Fruit fly (Drosophila melanogaster) whole organism, larva: ENCODE results near the gene Fpgs2.

Source experiments
- noc ChIP-seq: fragments of 200-800 bp; sonication (Bioruptor generic); optimal IDR thresholded peaks from 3 replicates; lab custom pipeline; 2019; ENCODE audit warnings: missing biosample characterization, mild to moderate bottlenecking, missing genetic modification characterization, moderate library complexity

Gene Fpgs2

DNA sequence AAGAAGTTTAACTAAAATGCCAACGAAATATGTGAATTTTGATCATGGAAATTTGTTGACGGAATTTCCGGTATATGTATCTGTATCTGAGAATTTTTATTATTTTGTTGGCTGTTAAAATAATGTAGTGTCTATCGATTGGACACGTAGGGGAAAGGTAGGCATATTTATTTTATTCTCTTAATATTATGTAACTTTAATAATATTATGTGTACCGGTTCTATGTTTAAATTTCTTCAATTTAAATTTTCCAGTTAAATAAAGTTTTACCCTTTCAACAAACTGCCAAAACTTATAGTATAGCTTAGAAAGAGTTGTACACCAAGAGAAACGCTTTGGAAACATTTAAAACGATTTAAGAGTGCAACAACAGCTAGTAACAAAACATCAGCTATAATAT is at the start of gene Fpgs2:
Gene Fpgs2 (minus strand): TSS at position 101 of the 400 bp plus-strand sequence.
- no peak for TF ChIP-seq noc (tag; lab: Kevin White, UChicago)

DNA sequence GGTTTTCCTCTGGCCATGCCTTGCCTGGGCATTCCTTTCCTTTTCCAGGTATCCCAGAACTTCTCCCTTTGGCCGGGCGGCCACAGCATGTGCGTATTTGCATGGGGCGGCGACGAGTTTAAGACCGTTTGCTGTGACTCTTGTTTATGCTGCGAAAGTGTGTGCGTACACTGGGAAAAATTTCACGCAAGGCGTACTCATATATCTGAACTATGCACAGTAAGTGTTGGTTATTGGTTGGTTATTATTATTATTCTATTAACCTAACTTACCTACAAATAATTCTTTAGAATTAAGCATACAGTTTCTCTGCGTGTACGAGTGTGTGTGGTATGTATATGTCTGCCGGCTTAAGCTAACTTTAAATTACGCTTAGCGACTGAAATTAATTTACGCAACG is 28.0 kb upstream of the Fpgs2 start:
- TF ChIP-seq noc (tag; lab: Kevin White, UChicago): no peak

DNA sequence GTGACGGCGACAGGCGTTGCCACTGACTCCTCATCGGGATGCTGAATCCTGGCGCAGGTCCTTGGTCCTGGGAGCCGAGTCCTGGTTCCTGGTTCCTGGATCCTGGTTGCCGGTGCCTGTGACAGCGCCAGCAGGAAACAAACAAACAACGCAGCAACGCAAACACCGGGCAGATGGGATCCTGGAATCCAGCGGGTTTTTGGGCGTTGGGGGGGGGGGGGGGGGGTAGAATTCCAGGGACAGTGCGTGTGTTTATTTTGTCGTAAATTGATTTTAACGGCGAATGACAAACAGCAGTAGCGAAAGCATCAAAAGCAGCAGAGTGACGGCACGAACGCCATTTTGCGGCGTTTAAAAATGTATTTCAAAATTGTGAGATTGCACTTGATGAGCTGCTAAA is 26.2 kb upstream of the Fpgs2 start:
- no peak for TF ChIP-seq noc (tag; lab: Kevin White, UChicago)

DNA sequence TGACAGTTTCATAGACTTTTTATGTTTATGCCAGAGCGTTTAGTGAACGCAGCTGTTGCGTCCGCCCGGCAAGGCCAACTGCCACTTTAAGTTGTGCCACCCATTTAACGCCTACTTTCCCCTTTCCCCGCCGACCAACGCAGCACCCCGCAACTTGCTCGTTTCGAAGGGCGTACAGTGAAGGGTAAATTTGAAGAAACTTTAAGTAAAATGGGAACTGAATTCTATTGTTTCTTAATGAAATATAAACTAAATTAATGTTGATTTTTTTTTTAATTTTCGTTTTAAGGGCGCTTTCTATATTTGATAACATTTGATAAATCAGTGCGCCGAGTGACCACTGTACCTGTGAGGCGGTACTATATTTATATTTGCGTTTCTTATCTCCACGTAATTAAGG is 24.7 kb upstream of the Fpgs2 start:
- no peak for TF ChIP-seq noc (tag; lab: Kevin White, UChicago)

DNA sequence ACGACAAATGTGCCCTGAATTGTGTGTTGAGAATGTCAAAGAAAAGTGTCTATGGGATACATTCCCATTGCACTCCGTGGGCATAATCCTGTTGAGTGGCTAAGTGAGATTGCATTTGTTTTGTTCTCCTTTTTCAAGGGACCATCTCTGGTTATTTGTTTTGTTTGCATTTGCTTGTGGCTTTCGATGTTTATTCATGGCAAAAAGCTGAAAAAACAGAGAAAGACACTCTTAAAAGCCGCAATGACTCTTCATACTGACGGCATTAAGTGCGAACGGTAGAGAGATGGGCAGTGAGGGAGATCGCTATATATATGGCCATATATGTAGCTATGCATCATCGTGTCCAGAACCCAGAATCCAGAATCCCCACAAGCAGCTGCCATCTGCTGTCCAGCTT is 21.7 kb upstream of the Fpgs2 start:
- no peak for TF ChIP-seq noc (tag; lab: Kevin White, UChicago)

DNA sequence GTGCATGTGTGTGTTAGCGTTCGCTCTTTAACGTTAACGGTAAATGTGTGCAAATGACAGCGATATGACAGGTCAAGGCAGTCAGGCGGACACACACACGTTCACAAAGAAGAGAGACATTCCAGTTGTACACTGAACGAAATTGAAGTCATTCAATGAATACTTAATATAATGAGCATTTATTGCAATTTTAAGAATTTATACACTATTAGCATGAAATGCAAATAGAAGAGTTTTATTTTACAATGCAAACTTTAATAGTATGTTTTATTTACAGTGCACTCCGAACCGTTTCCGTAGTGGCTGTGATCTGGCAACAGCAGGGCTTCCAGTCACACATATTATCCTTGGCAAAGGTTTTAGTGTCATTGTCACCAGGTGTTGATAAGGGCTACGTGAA is 20.9 kb upstream of the Fpgs2 start:
- no peak for TF ChIP-seq noc (tag; lab: Kevin White, UChicago)

DNA sequence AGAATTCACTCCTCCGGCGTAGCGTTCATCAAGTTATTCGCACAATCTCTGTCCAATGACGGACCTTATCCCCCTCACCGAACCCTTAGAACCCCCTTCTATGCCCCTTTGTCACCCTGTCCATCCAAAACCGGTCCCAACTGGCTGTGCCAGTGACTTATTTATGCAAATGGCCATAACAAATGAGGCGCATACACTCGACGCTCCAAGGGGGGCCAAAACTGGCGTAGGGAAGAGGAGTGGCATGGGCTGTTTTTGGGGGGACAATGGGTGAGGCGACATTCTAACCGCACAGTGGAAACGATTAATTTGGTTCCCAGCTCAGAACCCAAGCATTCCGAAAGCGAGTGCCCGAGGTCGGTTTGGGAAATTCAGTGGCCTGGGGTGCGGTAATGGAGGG is 19.6 kb upstream of the Fpgs2 start:
- no peak for TF ChIP-seq noc (tag; lab: Kevin White, UChicago)

DNA sequence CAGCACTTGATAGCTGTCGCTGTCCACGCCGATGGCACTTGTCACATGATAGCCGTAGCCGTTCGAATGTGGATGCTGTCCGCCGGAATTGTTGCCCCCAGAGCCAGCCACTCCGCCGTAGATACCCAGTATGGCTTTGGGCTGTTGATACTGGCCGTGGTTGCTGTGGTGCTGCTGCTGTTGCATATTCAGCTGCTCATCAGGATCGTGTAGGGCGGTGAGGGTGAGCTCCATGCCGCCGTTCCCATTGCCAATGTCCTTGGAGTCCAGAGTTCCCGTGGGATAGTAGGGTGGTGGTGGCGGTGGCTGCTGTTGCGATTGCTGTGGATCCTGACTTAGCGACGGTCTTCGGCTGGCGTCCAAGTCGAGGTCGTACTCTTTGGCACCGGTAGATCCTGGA is 2.8 kb upstream of the Fpgs2 start:
- TF ChIP-seq noc (tag; lab: Kevin White, UChicago): no peak

DNA sequence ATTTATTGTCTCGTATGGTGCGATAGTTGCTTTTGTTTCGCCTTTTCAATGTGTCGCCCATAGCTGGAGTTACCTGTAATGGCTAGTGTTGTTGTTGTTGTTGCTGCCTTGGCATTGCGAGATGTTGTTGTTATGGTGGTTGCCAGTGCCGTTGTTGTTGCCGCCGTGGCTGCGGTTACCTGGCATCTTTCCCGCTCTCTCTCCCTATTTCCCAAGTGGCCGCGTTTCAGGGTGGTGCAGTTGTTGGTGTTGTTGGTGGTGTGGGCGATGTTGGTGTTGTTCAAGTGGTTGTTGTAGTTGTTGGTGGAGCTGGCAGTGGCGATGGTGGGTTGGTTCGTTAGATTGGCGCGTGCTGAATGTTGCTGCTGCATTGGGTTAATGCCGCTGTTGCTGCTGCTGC is 567 bp upstream of the Fpgs2 start:
- no peak for TF ChIP-seq noc (tag; lab: Kevin White, UChicago)

DNA sequence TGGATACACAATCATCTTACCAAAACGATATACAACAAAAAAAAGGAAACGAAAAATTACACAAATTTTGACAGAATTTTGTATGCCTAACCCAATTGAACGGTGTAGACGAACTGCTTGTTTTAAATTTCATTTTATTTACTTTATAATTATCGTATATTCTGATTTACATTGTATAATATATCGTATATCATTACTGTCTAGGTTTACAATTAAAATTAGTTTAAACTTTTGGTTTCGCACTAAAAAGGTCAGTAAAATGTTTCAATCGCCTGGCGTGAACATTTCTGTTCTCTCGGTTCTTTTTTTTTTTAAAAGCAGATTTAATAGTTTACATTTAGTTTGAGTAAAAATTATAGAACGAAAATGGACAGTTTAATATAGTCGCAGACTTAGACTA is 11.3 kb downstream of the Fpgs2 start, which contains the start of gene capu:
Gene capu (minus strand): TSS at position 101 of the 400 bp plus-strand sequence.
- no peak for TF ChIP-seq noc (tag; lab: Kevin White, UChicago)

DNA sequence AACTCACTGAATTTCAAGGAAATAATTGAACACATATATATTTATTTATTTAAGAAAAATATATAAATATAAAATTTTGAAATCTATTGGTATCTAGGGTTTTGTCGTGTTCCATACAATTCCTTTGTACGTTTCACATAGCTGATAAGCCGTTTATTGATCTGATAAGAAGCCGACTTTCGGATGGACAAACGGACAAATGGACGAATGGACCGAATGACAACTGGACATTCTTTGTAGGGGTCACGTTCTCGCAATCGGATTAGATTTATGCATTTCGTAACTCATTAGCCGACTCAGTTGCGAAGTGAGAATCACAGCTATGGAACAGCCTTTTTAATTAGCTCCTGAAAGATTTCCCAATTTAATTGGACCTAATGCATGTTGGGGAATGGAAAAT is 16.6 kb downstream of the Fpgs2 start:
- TF ChIP-seq noc (tag; lab: Kevin White, UChicago): no peak

DNA sequence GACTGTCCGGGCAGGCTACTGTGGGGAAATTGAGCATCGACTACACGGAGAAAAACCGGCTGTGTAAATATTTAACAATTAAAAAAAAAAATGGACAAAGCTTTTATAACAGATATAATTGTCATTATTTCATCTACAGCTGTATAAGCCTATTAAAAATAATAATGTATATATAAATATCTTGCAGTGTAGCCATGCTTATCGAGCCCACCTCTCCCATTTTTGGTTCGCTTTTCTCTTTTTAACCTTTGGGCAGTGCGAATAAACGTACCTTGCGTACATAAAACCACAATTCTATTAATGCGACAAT is 17.3 kb downstream of the Fpgs2 start:
- peak; percentile 87 for TF ChIP-seq noc (tag; lab: Kevin White, UChicago)

DNA sequence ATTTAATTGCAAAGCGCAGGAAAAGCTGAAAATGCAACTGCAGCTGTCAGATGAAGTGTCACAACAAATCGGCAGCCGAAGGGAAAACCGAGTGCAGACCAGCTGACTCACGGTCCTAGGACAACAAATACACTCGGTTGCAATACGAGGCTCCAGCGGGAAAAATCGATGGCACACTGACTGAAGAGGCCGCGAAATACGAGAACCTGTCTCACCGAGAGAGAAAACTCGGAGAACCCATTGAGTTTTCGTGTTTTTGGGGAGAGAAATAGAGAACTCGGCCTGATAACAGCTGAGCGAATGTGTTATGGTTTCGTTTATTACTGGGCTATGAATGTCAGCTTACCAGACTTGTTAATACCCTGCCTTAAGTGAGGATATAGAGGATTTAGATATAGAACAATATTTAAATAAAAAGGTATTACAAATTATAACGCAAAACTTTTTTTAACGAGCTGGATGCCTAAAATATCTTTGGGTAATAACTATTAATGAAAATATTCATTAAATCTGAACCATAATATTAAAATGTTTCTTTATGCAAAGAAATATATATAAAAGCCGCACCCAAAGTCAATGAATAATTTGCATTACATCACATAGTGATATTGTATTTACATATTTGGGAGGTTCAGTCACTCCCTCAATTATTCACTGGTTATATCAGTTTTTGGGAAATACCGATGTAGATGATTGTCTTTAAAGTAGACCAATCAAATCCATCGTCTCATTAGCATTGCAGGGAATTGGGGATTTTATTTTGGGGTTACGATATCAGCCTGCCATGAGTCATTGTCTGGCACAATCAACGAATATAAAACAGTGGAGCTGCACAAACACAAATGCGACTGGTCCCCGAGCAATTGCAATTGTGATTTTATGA is 17.9 kb downstream of the Fpgs2 start:
- peak; percentile 34 for TF ChIP-seq noc (tag; lab: Kevin White, UChicago)

DNA sequence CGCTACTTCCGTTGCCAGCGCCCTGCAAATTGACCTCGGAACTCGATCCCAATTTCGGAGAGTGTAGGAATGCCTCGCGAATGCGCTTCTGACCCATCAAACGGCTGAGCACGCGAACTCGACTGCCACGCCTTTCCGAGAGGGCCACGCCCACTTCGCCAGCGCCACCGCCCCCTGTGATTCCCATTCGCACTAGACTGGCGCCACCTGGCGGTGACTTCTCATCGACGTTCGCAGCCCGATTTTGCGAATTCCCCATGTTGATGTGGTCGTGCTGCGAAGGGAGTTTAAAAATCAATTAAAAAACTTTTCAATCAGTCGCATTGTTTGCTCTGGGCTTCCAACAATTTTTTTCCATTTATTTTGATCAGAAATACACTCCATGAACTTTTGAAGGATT is 20.8 kb downstream of the Fpgs2 start:
- TF ChIP-seq noc (tag; lab: Kevin White, UChicago): no peak

DNA sequence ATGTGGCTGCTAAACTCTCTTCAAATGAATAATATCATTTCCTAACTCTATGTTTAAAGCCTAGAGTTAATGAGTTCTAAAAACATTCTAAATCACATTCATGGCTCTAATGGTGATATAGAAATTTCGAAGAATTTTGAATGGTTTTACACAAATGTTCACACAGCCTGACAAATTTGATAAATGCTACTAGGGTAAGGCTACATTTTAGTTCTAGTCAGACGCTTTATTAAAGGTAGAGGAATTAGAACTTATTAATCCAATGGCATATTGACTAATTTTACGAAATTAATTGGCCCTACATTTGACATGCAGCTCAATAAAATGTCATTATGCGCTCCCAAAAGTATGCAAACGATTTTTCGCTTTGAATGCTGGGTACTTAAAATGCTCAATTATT is 24.2 kb downstream of the Fpgs2 start:
- TF ChIP-seq noc (tag; lab: Kevin White, UChicago): no peak

DNA sequence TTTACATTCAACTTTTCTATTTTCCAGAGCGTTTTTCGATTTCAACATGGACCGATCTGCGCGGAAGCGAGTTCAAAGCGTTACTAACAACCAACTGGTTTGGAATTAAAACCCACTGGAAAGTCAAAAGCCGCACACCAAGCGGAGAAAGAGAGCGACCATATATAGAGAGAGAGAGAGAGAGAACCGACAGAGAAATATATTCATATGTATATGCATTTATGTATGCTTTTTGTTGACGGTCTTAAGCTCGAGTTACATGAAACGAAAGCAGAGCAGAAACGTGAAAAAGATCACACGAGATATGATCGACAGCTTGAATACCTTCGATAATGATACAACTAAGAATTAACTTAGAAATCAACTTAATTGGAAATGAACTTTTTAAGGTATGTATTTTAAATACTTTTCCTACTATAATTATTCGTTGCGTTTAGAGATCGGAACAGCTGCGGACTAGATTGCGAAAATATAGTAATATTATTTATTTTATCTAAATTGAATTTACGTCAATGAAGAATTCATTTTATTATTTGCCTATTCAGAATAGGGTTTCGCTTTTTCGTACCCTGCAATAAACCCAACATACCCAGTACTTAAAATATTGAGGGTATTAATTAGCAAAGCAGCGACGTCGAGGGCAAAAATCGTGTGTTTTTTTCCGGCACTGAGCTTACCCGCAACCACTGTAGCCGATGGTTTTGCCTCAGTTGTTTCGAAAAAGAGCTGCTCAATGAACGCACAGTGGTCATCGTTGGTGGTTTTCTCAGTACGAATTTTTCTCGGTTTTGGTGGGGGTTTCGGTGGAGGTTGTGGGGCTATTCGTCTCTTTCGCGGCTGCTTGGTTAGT is 25.1 kb downstream of the Fpgs2 start:
- peak; percentile 39 for TF ChIP-seq noc (tag; lab: Kevin White, UChicago)

DNA sequence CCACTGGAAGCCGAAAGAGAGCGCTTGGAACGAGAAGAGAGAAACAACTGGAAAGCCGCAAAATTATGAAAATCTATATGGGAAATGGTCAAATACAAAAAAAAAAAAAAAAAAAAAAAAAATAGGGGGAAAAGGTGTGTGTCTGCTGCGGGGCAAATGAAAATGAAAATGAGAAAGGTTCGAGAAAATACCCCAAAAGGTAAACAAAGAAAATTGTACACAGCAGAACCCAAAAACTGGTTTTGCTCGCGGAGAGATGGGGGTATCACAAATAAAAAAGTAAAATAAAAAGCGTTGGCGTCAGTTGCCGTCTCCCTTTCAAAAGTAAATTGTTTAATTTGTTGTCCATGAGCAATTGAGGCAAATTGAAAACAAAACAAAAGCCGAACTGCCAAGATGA is 25.9 kb downstream of the Fpgs2 start:
- no peak for TF ChIP-seq noc (tag; lab: Kevin White, UChicago)
